Worm (Caenorhabditis elegans) whole organism, young adult: ENCODE results near the gene vps-26.
"Not testable (repeated sequence)": the region's sequence is repeated elsewhere in the genome, so short reads cannot be mapped to it uniquely, and the experiment has no call there.

Experiments used
- lsl-1 ChIP-seq: fragments of 200-800 bp; sonication (Bioruptor generic); optimal IDR thresholded peaks from 2 replicates; lab custom pipeline; 2018; ENCODE audit warnings: mild to moderate bottlenecking, missing genetic modification characterization, moderate library complexity, missing compliant biosample characterization
- nfya-2 ChIP-seq: fragments of 200-800 bp; sonication (Bioruptor generic); IDR thresholded peaks from 2 replicates; pipeline ENCODE4 v1.3.6; 2022; ENCODE audit warnings: missing genetic modification reagents, missing genetic modification characterization, missing compliant biosample characterization
- pha-4 ChIP-seq: fragments of 150-350 bp; sonication (generic microtip); optimal IDR thresholded peaks from 2 replicates; lab custom pipeline; 2014; ENCODE audit warnings: missing biosample characterization, missing genetic modification reagents, missing genetic modification characterization
- unc-62 ChIP-seq: fragments of 150-350 bp; optimal IDR thresholded peaks from 2 replicates; lab custom pipeline; 2014; ENCODE audit warnings: missing biosample characterization, missing genetic modification reagents, missing genetic modification characterization
- xnd-1 ChIP-seq: sonication (generic microtip); optimal IDR thresholded peaks from 2 replicates; lab custom pipeline; 2016; ENCODE audit warnings: missing genotype, missing genetic modification reagents, missing genetic modification characterization, missing compliant biosample characterization

DNA sequence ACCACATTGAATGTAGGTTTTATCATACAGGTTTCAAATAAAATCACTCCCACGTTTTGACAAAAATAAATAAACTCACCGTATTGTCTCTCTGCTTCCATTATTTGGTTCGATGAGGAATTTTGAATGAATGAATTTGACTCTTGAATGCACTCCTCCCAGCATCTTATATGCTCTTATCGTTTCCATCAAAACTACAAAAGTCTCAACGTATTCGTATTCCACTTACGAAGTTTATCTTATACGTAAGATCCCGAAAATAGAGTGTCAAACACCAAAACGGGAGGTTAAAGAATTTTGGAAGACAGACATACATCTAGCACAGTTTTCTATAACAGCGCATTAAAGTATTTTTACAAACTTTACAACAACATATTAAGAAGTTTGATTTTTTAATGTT lies 47.8 kb downstream of the vps-26 start, which contains the start of gene nhr-264:
- not testable (repeated sequence) for TF ChIP-seq nfya-2; lsl-1; pha-4 (tag; lab: Kevin White, UChicago); unc-62; xnd-1 (tag; lab: Kevin White, UChicago)
